Fruit fly (Drosophila melanogaster): ENCODE measurements around the gene Top2.

Top2 gene

dm6 chr2L:19414233-19414749 lies 39.0 kb downstream of the Top2 start:
- TF ChIP-seq CG9437 (GFP tag; optimal IDR thresholded peaks at IDR 0.05) (no peak), CG17568 (GFP tag; optimal IDR thresholded peaks at IDR 0.05) (peak; percentile 3), peb (GFP tag; IDR thresholded peaks at IDR 0.05) (no peak), vvl (GFP tag; IDR thresholded peaks at IDR 0.05) (no peak), CG8944 (GFP tag; optimal IDR thresholded peaks at IDR 0.05) (no peak), Adf1 (GFP tag; IDR thresholded peaks at IDR 0.05) (peak; percentile 26; the same call in 1 of the 2 replicates), CG13287 (GFP tag; IDR thresholded peaks at IDR 0.05; ENCODE audit: partially characterized antibody) (peak; percentile 20; the same call in 1 of the 2 replicates), cg (GFP tag; optimal IDR thresholded peaks at IDR 0.05) (peak; percentile 34), CG32767 (GFP tag; IDR thresholded peaks at IDR 0.05) (no peak), row (GFP tag; IDR thresholded peaks at IDR 0.05) (no peak), z (GFP tag; IDR thresholded peaks at IDR 0.05) (peak; percentile 93), CG2199 (GFP tag; IDR thresholded peaks at IDR 0.05) (0 out of 3 replicates have a peak, but pooled peaks have one; percentile 19), sd (tag; optimal IDR thresholded peaks at IDR 0.05) (peak; percentile 61), CG34376 (GFP tag; optimal IDR thresholded peaks at IDR 0.05) (peak; percentile 11), CG10543 (GFP tag; optimal IDR thresholded peaks at IDR 0.05) (peak; percentile 4), CG13296 (GFP tag; optimal IDR thresholded peaks at IDR 0.05) (peak; percentile 8), Jarid2 (GFP tag; optimal IDR thresholded peaks at IDR 0.05) (peak; percentile 17), Med (GFP tag) (peak; percentile 33), Trl (optimal IDR thresholded peaks at IDR 0.05) (peak; percentile 19 to 34), Trl (GFP tag; optimal IDR thresholded peaks at IDR 0.05) (no peak), CG3995 (GFP tag; optimal IDR thresholded peaks at IDR 0.05) (no peak), chinmo (GFP tag; IDR thresholded peaks at IDR 0.05; ENCODE audit: partially characterized antibody) (peak; percentile 66; the same call in 3 of the 4 replicates), fd64A (GFP tag; optimal IDR thresholded peaks at IDR 0.05) (no peak), Deaf1 (tag; optimal IDR thresholded peaks at IDR 0.05) (peak; percentile 9)

dm6 chr2L:19413118-19413893 lies 40.0 kb downstream of the Top2 start:
- TF ChIP-seq CG9727 (GFP tag; optimal IDR thresholded peaks at IDR 0.05): no peak
- peak; percentile 3 for TF ChIP-seq Blimp-1 (GFP tag; optimal IDR thresholded peaks at IDR 0.05)
- no peak for TF ChIP-seq CG33557 (GFP tag; optimal IDR thresholded peaks at IDR 0.05)
- TF ChIP-seq Eip74EF (GFP tag; optimal IDR thresholded peaks at IDR 0.05): no peak
- no peak for TF ChIP-seq caup (GFP tag; optimal IDR thresholded peaks at IDR 0.05; ENCODE audit: severe bottlenecking)
- no peak for TF ChIP-seq hb (GFP tag; IDR thresholded peaks at IDR 0.05; ENCODE audit: partially characterized antibody)
- TF ChIP-seq Ssrp (tag; optimal IDR thresholded peaks at IDR 0.05): no peak
- peak; percentile 16 for TF ChIP-seq twi (tag; optimal IDR thresholded peaks at IDR 0.05)
- peak; percentile 14 for TF ChIP-seq CG18262 (tag; optimal IDR thresholded peaks at IDR 0.05)
- TF ChIP-seq gfzf (GFP tag; optimal IDR thresholded peaks at IDR 0.05): no peak
- no peak for TF ChIP-seq Fer2 (tag; optimal IDR thresholded peaks at IDR 0.05)
- no peak for TF ChIP-seq cato (GFP tag; optimal IDR thresholded peaks at IDR 0.05; ENCODE audit: borderline replicate concordance)
- TF ChIP-seq E2f1 (GFP tag; IDR thresholded peaks at IDR 0.05): no peak
- no peak for TF ChIP-seq Hr51 (GFP tag; optimal IDR thresholded peaks at IDR 0.05)
- TF ChIP-seq phol (tag; optimal IDR thresholded peaks at IDR 0.05): peak; percentile 14
- TF ChIP-seq CG30020 (tag; optimal IDR thresholded peaks at IDR 0.05): no peak
- TF ChIP-seq Sox100B (GFP tag; optimal IDR thresholded peaks at IDR 0.05): no peak
- TF ChIP-seq CG6254 (GFP tag; optimal IDR thresholded peaks at IDR 0.05): no peak
- no peak for TF ChIP-seq tgo (GFP tag; IDR thresholded peaks at IDR 0.05)
- TF ChIP-seq Gug (GFP tag; IDR thresholded peaks at IDR 0.05): no peak
- no peak for TF ChIP-seq CG16779 (GFP tag; IDR thresholded peaks at IDR 0.05)
- TF ChIP-seq bsh (GFP tag; optimal IDR thresholded peaks at IDR 0.05): no peak
- no peak for TF ChIP-seq bab2 (GFP tag; optimal IDR thresholded peaks at IDR 0.05)
- TF ChIP-seq Gsc (GFP tag; IDR thresholded peaks at IDR 0.05): no peak

All from whole organism, embryonic.